Worm (Caenorhabditis elegans) whole organism, young adult: Measurements from ENCODE around the gene W07G4.7.

Experiments used
- B0035.1 ChIP-seq: sonication (generic microtip); optimal IDR thresholded peaks from 2 replicates; lab custom pipeline; 2016; ENCODE audit warnings: missing genetic modification characterization, mild to moderate bottlenecking, missing compliant biosample characterization, missing genotype, missing genetic modification reagents
- B0336.3 ChIP-seq: fragments of 200-800 bp; sonication (Bioruptor generic); IDR thresholded peaks from 2 replicates; pipeline ENCODE4 v1.3.6; 2022; ENCODE audit warnings: missing genetic modification characterization, missing compliant biosample characterization
- Y53G8AR.9 ChIP-seq: fragments of 200-800 bp; sonication (Bioruptor generic); conservative IDR thresholded peaks from 2 replicates; pipeline ENCODE4 v1.3.6; 2022; ENCODE audit warnings: missing genetic modification reagents, missing genetic modification characterization, missing compliant biosample characterization
- Y56A3A.18 ChIP-seq: fragments of 200-800 bp; sonication (Bioruptor generic); IDR thresholded peaks from 2 replicates; pipeline ENCODE4 v1.3.6; 2022; ENCODE audit warnings: missing genetic modification reagents, missing genetic modification characterization, missing compliant biosample characterization
- ZK185.1 ChIP-seq: sonication (generic microtip); optimal IDR thresholded peaks from 2 replicates; lab custom pipeline; 2016; ENCODE audit warnings: mild to moderate bottlenecking, missing genetic modification characterization, missing compliant biosample characterization; ENCODE audit not compliant: poor library complexity, severe bottlenecking
- ama-1 ChIP-seq, 3 experiments: fragments of 150-350 bp in 1 of 3; sonication (generic microtip) in 2 of 3; optimal IDR thresholded peaks; 2 replicates each; lab custom pipeline; 2014 to 2018; ENCODE audit warnings: missing biosample characterization in 2 of 3, missing genetic modification characterization in 2 of 3, missing genetic modification reagents in 2 of 3
- aptf-2 ChIP-seq: fragments of 200-800 bp; sonication (Bioruptor generic); conservative IDR thresholded peaks from 2 replicates; pipeline ENCODE4 v1.3.6; 2022; ENCODE audit warnings: missing genetic modification reagents, missing genetic modification characterization, missing compliant biosample characterization
- atf-7 ChIP-seq: sonication (generic microtip); optimal IDR thresholded peaks from 2 replicates; lab custom pipeline; 2017; ENCODE audit warnings: mild to moderate bottlenecking, missing genetic modification characterization, missing compliant biosample characterization
- attf-5 ChIP-seq: fragments of 200-800 bp; sonication (Bioruptor generic); optimal IDR thresholded peaks from 2 replicates; lab custom pipeline; 2018; ENCODE audit warnings: mild to moderate bottlenecking, missing genetic modification characterization, missing compliant biosample characterization
- cebp-1 ChIP-seq, 2 experiments: fragments of 200-800 bp in 1 of 2; sonication (Bioruptor generic) in 1 of 2; sonication (generic microtip) in 1 of 2; IDR thresholded peaks in 1 of 2; optimal IDR thresholded peaks in 1 of 2; 2 replicates each; pipeline versions ENCODE4 v1.3.6 to Lab custom; 2017 to 2022; ENCODE audit warnings: missing compliant biosample characterization in 2 of 2, missing genetic modification characterization in 2 of 2, mild to moderate bottlenecking in 1 of 2, missing genetic modification reagents in 1 of 2, moderate library complexity in 1 of 2
- die-1 ChIP-seq: sonication (generic microtip); optimal IDR thresholded peaks from 2 replicates; lab custom pipeline; 2016; ENCODE audit warnings: missing genotype, mild to moderate bottlenecking, missing genetic modification characterization, missing compliant biosample characterization
- dox-1 ChIP-seq: fragments of 200-800 bp; sonication (Bioruptor generic); IDR thresholded peaks from 2 replicates; pipeline ENCODE4 v1.3.6; 2022; ENCODE audit warnings: missing genetic modification reagents, missing genetic modification characterization, missing compliant biosample characterization
- egrh-3 ChIP-seq: fragments of 200-800 bp; sonication (Bioruptor generic); IDR thresholded peaks from 2 replicates; pipeline ENCODE4 v1.3.6; 2022; ENCODE audit warnings: missing genetic modification reagents, missing genetic modification characterization, missing compliant biosample characterization
- him-1 ChIP-seq: sonication (generic microtip); optimal IDR thresholded peaks from 2 replicates; lab custom pipeline; 2016; ENCODE audit warnings: missing genotype, missing genetic modification reagents, missing genetic modification characterization, missing compliant biosample characterization
- hlh-12 ChIP-seq: sonication (generic microtip); optimal IDR thresholded peaks from 2 replicates; lab custom pipeline; 2016; ENCODE audit warnings: missing genetic modification characterization, missing compliant biosample characterization
- lag-1 ChIP-seq: fragments of 200-800 bp; sonication (Bioruptor generic); IDR thresholded peaks from 2 replicates; pipeline ENCODE4 v1.3.6; 2022; ENCODE audit warnings: missing genetic modification reagents, missing genetic modification characterization, missing compliant biosample characterization
- let-526 ChIP-seq: fragments of 200-800 bp; sonication (Bioruptor generic); IDR thresholded peaks from 2 replicates; pipeline ENCODE4 v1.3.6; 2022; ENCODE audit warnings: missing genetic modification reagents, missing genetic modification characterization, missing compliant biosample characterization
- let-607 ChIP-seq, 2 experiments: fragments of 200-800 bp in 1 of 2; sonication (Bioruptor generic) in 1 of 2; sonication (generic microtip) in 1 of 2; optimal IDR thresholded peaks; 2 replicates each; lab custom pipeline; 2016 to 2018; ENCODE audit warnings: mild to moderate bottlenecking in 2 of 2, missing compliant biosample characterization in 2 of 2, missing genetic modification characterization in 2 of 2, moderate library complexity in 2 of 2, missing genotype in 1 of 2
- lin-54 ChIP-seq: fragments of 200-800 bp; sonication (Bioruptor generic); optimal IDR thresholded peaks from 2 replicates; lab custom pipeline; 2018; ENCODE audit warnings: mild to moderate bottlenecking, missing genetic modification characterization, missing compliant biosample characterization
- madf-3 ChIP-seq: fragments of 200-800 bp; sonication (Bioruptor generic); IDR thresholded peaks from 2 replicates; pipeline ENCODE4 v1.3.6; 2022; ENCODE audit warnings: missing genetic modification reagents, missing genetic modification characterization, missing compliant biosample characterization
- madf-6 ChIP-seq: fragments of 200-800 bp; sonication (Bioruptor generic); IDR thresholded peaks from 2 replicates; pipeline ENCODE4 v1.3.6; 2022; ENCODE audit warnings: missing genetic modification reagents, missing genetic modification characterization, missing compliant biosample characterization
- nfya-1 ChIP-seq: sonication (generic microtip); optimal IDR thresholded peaks from 2 replicates; lab custom pipeline; 2017; ENCODE audit warnings: antibody characterized with exemption, missing compliant biosample characterization, missing genetic modification characterization, borderline replicate concordance; ENCODE audit not compliant: insufficient read depth
- nfyb-1 ChIP-seq: fragments of 200-800 bp; sonication (Bioruptor generic); IDR thresholded peaks from 2 replicates; pipeline ENCODE4 v1.3.6; 2022; ENCODE audit warnings: missing genetic modification reagents, missing genetic modification characterization, missing compliant biosample characterization
- nhr-80 ChIP-seq: sonication (generic microtip); optimal IDR thresholded peaks from 2 replicates; lab custom pipeline; 2016; ENCODE audit warnings: missing genetic modification characterization, missing compliant biosample characterization
- nhr-90 ChIP-seq: sonication (generic microtip); optimal IDR thresholded peaks from 2 replicates; lab custom pipeline; 2016; ENCODE audit warnings: missing genotype, mild to moderate bottlenecking, missing genetic modification characterization, missing compliant biosample characterization
- rec-8 ChIP-seq, 2 experiments: sonication (generic microtip); optimal IDR thresholded peaks; 2 replicates each; lab custom pipeline; 2016; ENCODE audit warnings: mild to moderate bottlenecking in 2 of 2, missing genetic modification characterization in 2 of 2, missing genetic modification reagents in 2 of 2, missing genotype in 2 of 2, missing biosample characterization in 1 of 2, missing compliant biosample characterization in 1 of 2, moderate library complexity in 1 of 2
- sdz-38 ChIP-seq: sonication (generic microtip); optimal IDR thresholded peaks from 2 replicates; lab custom pipeline; 2016; ENCODE audit warnings: missing genotype, missing genetic modification characterization, missing compliant biosample characterization
- tbp1 ChIP-seq: fragments of 200-800 bp; sonication (Bioruptor generic); optimal IDR thresholded peaks from 2 replicates; lab custom pipeline; 2018; ENCODE audit warnings: mild to moderate bottlenecking, missing genetic modification characterization, missing compliant biosample characterization
- ztf-26 ChIP-seq: sonication (generic microtip); optimal IDR thresholded peaks from 2 replicates; lab custom pipeline; 2017; ENCODE audit warnings: missing genetic modification characterization, missing compliant biosample characterization
- ztf-6 ChIP-seq: fragments of 200-800 bp; sonication (Bioruptor generic); IDR thresholded peaks from 2 replicates; pipeline ENCODE4 v1.3.6; 2022; ENCODE audit warnings: missing genetic modification reagents, missing genetic modification characterization, missing compliant biosample characterization

W07G4.7 gene

DNA sequence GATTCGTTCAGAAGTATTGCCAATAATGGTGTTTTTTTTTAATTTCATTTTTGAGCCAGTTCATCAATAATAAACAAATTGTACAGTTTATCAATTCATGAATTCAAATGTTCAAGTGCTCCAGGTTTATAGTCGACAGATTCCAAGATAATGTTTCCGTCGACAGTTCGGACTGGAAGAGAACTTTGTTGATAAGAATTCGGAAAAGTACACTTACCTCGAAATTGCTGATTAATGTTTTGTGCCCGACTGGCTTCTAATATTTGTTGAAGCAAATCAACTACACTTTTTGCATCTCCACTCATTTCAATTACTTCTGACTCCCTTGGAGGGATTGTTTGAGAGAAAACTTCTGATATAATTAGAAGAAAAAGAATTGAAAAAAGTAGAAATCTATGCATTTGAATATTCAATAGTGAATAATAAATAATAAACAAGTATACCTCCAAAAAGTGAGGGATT lies 14.7 kb upstream of the W07G4.7 start, which contains the start of gene W07G4.8:
Gene W07G4.8 (minus strand): TSS at position 412 of the 462 bp plus-strand sequence.
- TF ChIP-seq nhr-80 (peak; percentile 83), ZK185.1 (peak; percentile 26), hlh-12 (tag; lab: Kevin White, UChicago) (no peak)

- peak; percentile 32 for TF ChIP-seq attf-5
- peak; percentile 73 for TF ChIP-seq nhr-80
- peak; percentile 31; the same call in 1 of the 2 replicates for TF ChIP-seq dox-1
- TF ChIP-seq Y53G8AR.9 (GFP tag; lab: Robert Waterston, UW) = 0 out of 2 replicates have a peak, but pooled peaks have one; percentile 20
- TF ChIP-seq nfya-1 (tag; lab: Kevin White, UChicago) = no peak
- no peak for TF ChIP-seq sdz-38
- TF ChIP-seq atf-7 (tag; lab: Kevin White, UChicago) = peak; percentile 16
- TF ChIP-seq, all 124 proteins: peak for 5
These were observed 13.1 kb upstream of the W07G4.7 start, which contains the start of gene W07G4.5 for ce11 chrV:13047574-13048030. W07G4.5 (plus strand) TSS chrV:13047980.

- TF ChIP-seq madf-3 (GFP tag; lab: Robert Waterston, UW) (peak; percentile 58; the same call in 1 of the 2 replicates), attf-5 (no peak), rec-8 (tag; optimal IDR thresholded peaks at IDR 0.05; lab: Kevin White, UChicago) (no peak), B0336.3 (GFP tag; lab: Robert Waterston, UW) (no peak), madf-6 (peak; percentile 44; the same call in 1 of the 2 replicates), dox-1 (0 out of 2 replicates have a peak, but pooled peaks have one; percentile 15), nhr-90 (tag; lab: Kevin White, UChicago) (peak; percentile 46), nfyb-1 (GFP tag; lab: Robert Waterston, UW) (0 out of 2 replicates have a peak, but pooled peaks have one; percentile 14), B0035.1 (tag; lab: Kevin White, UChicago) (peak; percentile 44), ztf-6 (GFP tag; lab: Robert Waterston, UW) (no peak), Y56A3A.18 (GFP tag; lab: Robert Waterston, UW) (peak; percentile 54; the same call in 1 of the 2 replicates), Y53G8AR.9 (GFP tag; lab: Robert Waterston, UW) (peak; percentile 70), him-1 (no peak), aptf-2 (no peak), cebp-1 (GFP tag; IDR thresholded peaks at IDR 0.05; lab: Robert Waterston, UW) (no peak), cebp-1 (tag; optimal IDR thresholded peaks at IDR 0.05; lab: Kevin White, UChicago) (peak; percentile 5), lag-1 (GFP tag; lab: Robert Waterston, UW) (no peak), tbp1 (GFP tag; lab: Kevin White, UChicago) (peak; percentile 33), ama-1 (optimal IDR thresholded peaks at IDR 0.05; lab: Kevin White, UChicago) (no peak), ama-1 (GFP tag; optimal IDR thresholded peaks at IDR 0.05; lab: Kevin White, UChicago) (no peak), lin-54 (GFP tag; lab: Kevin White, UChicago) (peak; percentile 24), egrh-3 (GFP tag; lab: Robert Waterston, UW) (no peak), let-526 (GFP tag; lab: Robert Waterston, UW) (0 out of 2 replicates have a peak, but pooled peaks have one; percentile 22), ztf-26 (no peak), die-1 (tag; lab: Kevin White, UChicago) (no peak), nhr-80 (peak; percentile 85), let-607 (tag; optimal IDR thresholded peaks at IDR 0.05; lab: Kevin White, UChicago) (peak in 1 of 2 experiments; percentile 7)
- TF ChIP-seq, all 124 proteins: peak for 14
These were observed 11.9 kb upstream of the W07G4.7 start for ce11 chrV:13046125-13047123.
